Fruit fly (Drosophila melanogaster) whole organism, embryonic: ENCODE measurements around the gene Ant2.

Source experiments
- ATbp ChIP-seq: fragments of 200-800 bp; sonication (Bioruptor generic); optimal IDR thresholded peaks from 2 replicates; lab custom pipeline; 2017; ENCODE audit warnings: missing biosample characterization, mild to moderate bottlenecking, missing genetic modification characterization, missing genetic modification reagents
- Bdp1 ChIP-seq: fragments of 200-800 bp; sonication (Bioruptor generic); optimal IDR thresholded peaks from 3 replicates; lab custom pipeline; 2016; ENCODE audit warnings: missing biosample characterization, missing genetic modification characterization
- CG1024 ChIP-seq: fragments of 200-800 bp; sonication (Bioruptor generic); IDR thresholded peaks from 2 replicates; pipeline ENCODE4 v1.3.6; 2022; ENCODE audit warnings: missing biosample characterization, missing genetic modification characterization
- CG10979 ChIP-seq: fragments of 200-800 bp; sonication (Bioruptor generic); optimal IDR thresholded peaks from 2 replicates; lab custom pipeline; 2018; ENCODE audit warnings: missing biosample characterization, mild to moderate bottlenecking, missing genetic modification characterization, moderate library complexity
- CG11247 ChIP-seq: fragments of 200-800 bp; sonication (Bioruptor generic); IDR thresholded peaks from 2 replicates; pipeline ENCODE4 v1.3.6; 2022; ENCODE audit warnings: missing biosample characterization, missing genetic modification characterization
- CG12219 ChIP-seq: fragments of 200-800 bp; sonication (Bioruptor generic); optimal IDR thresholded peaks from 3 replicates; lab custom pipeline; 2018; ENCODE audit warnings: missing biosample characterization, mild to moderate bottlenecking, missing genetic modification characterization
- CG12391 ChIP-seq: fragments of 200-800 bp; sonication (Bioruptor generic); optimal IDR thresholded peaks from 3 replicates; lab custom pipeline; 2018; ENCODE audit warnings: missing biosample characterization, mild to moderate bottlenecking, missing genetic modification characterization, moderate library complexity
- CG12744 ChIP-seq: fragments of 200-800 bp; sonication (Bioruptor generic); optimal IDR thresholded peaks from 2 replicates; lab custom pipeline; 2016; ENCODE audit warnings: missing biosample characterization, missing genetic modification characterization
- CG17328 ChIP-seq: fragments of 200-800 bp; sonication (Bioruptor generic); IDR thresholded peaks from 2 replicates; pipeline ENCODE4 v1.3.6; 2022; ENCODE audit warnings: missing biosample characterization, missing genetic modification characterization
- CG17361 ChIP-seq: fragments of 200-800 bp; sonication (Bioruptor generic); IDR thresholded peaks from 3 replicates; pipeline ENCODE4 v1.3.6; 2022; ENCODE audit warnings: missing biosample characterization, missing genetic modification characterization
- CG17829 ChIP-seq: fragments of 200-800 bp; optimal IDR thresholded peaks from 2 replicates; lab custom pipeline; 2019; ENCODE audit warnings: missing biosample characterization, mild to moderate bottlenecking, missing genetic modification characterization, moderate library complexity
- CG30431 ChIP-seq: fragments of 200-800 bp; sonication (Bioruptor generic); optimal IDR thresholded peaks from 2 replicates; lab custom pipeline; 2017; ENCODE audit warnings: missing biosample characterization, missing genetic modification characterization
- CG33213 ChIP-seq: fragments of 200-800 bp; sonication (Bioruptor generic); optimal IDR thresholded peaks from 3 replicates; lab custom pipeline; 2016; ENCODE audit warnings: missing biosample characterization, missing genetic modification characterization
- CG3847 ChIP-seq: fragments of 200-800 bp; sonication (Bioruptor generic); IDR thresholded peaks from 2 replicates; pipeline ENCODE4 v1.3.6; 2022; ENCODE audit warnings: missing biosample characterization, missing genetic modification characterization
- CG7745 ChIP-seq: fragments of 200-800 bp; sonication (Bioruptor generic); optimal IDR thresholded peaks from 2 replicates; lab custom pipeline; 2018; ENCODE audit warnings: missing biosample characterization, mild to moderate bottlenecking, missing genetic modification characterization, moderate library complexity
- CG7839 ChIP-seq: fragments of 200-800 bp; sonication (Bioruptor generic); optimal IDR thresholded peaks from 3 replicates; lab custom pipeline; 2018; ENCODE audit warnings: missing biosample characterization, mild to moderate bottlenecking, missing genetic modification characterization, moderate library complexity
- CG8281 ChIP-seq: fragments of 200-800 bp; sonication (Bioruptor generic); optimal IDR thresholded peaks from 2 replicates; lab custom pipeline; 2018; ENCODE audit warnings: missing biosample characterization, mild to moderate bottlenecking, missing genetic modification characterization, moderate library complexity
- CG9932 ChIP-seq: fragments of 200-800 bp; sonication (Bioruptor generic); IDR thresholded peaks from 2 replicates; pipeline ENCODE4 v1.3.6; 2022; ENCODE audit warnings: missing biosample characterization, missing genetic modification characterization
- Camta ChIP-seq: fragments of 200-800 bp; sonication (Bioruptor generic); optimal IDR thresholded peaks from 2 replicates; lab custom pipeline; 2016; ENCODE audit warnings: missing biosample characterization, missing genetic modification characterization
- Doc3 ChIP-seq: fragments of 200-800 bp; sonication (Bioruptor generic); IDR thresholded peaks from 3 replicates; pipeline ENCODE4 v1.3.6; 2022; ENCODE audit warnings: missing biosample characterization, missing genetic modification characterization; ENCODE audit not compliant: partially characterized antibody
- Dp ChIP-seq: fragments of 200-800 bp; sonication (Bioruptor generic); optimal IDR thresholded peaks from 2 replicates; lab custom pipeline; 2018; ENCODE audit warnings: missing biosample characterization, mild to moderate bottlenecking, missing genetic modification characterization, moderate library complexity
- Drgx ChIP-seq: fragments of 200-800 bp; sonication (Bioruptor generic); IDR thresholded peaks from 2 replicates; pipeline ENCODE4 v1.3.6; 2022; ENCODE audit warnings: missing biosample characterization, missing genetic modification characterization
- Fer2 ChIP-seq: fragments of 200-800 bp; sonication (Bioruptor generic); optimal IDR thresholded peaks from 2 replicates; lab custom pipeline; 2018; ENCODE audit warnings: missing biosample characterization, mild to moderate bottlenecking, missing genetic modification characterization, moderate library complexity
- Kr ChIP-seq: fragments of 200-800 bp; sonication (Bioruptor generic); optimal IDR thresholded peaks from 2 replicates; lab custom pipeline; 2017; ENCODE audit warnings: missing biosample characterization, mild to moderate bottlenecking, missing genetic modification characterization
- Meics ChIP-seq: fragments of 200-800 bp; sonication (Bioruptor generic); optimal IDR thresholded peaks from 2 replicates; lab custom pipeline; 2017; ENCODE audit warnings: missing biosample characterization, mild to moderate bottlenecking, missing genetic modification characterization
- Nf-YA ChIP-seq: fragments of 200-800 bp; sonication (Bioruptor generic); IDR thresholded peaks from 2 replicates; pipeline ENCODE4 v1.3.6; 2022; ENCODE audit warnings: missing biosample characterization, missing genetic modification characterization
- Nf-YC ChIP-seq: fragments of 200-800 bp; optimal IDR thresholded peaks from 3 replicates; lab custom pipeline; 2019; ENCODE audit warnings: missing biosample characterization, mild to moderate bottlenecking, missing genetic modification characterization, moderate library complexity
- Oaz ChIP-seq: fragments of 200-800 bp; sonication (Bioruptor generic); IDR thresholded peaks from 2 replicates; pipeline ENCODE4 v1.3.6; 2022; ENCODE audit warnings: missing biosample characterization, missing genetic modification characterization
- Ravus ChIP-seq: fragments of 200-800 bp; sonication (Bioruptor generic); IDR thresholded peaks from 2 replicates; pipeline ENCODE4 v1.3.6; 2022; ENCODE audit warnings: missing biosample characterization, missing genetic modification characterization
- Usf ChIP-seq: fragments of 200-800 bp; sonication (Bioruptor generic); optimal IDR thresholded peaks from 2 replicates; lab custom pipeline; 2017; ENCODE audit warnings: missing genotype, missing biosample characterization, missing genetic modification characterization
- Vsx1 ChIP-seq: fragments of 200-800 bp; sonication (Bioruptor generic); optimal IDR thresholded peaks from 2 replicates; lab custom pipeline; 2017; ENCODE audit warnings: missing biosample characterization, mild to moderate bottlenecking, missing genetic modification characterization, missing genetic modification reagents
- bbx ChIP-seq: fragments of 200-800 bp; sonication (Bioruptor generic); IDR thresholded peaks from 2 replicates; pipeline ENCODE4 v1.3.6; 2022; ENCODE audit warnings: missing biosample characterization, missing genetic modification characterization; ENCODE audit not compliant: partially characterized antibody
- dysf ChIP-seq: fragments of 200-800 bp; sonication (Bioruptor generic); IDR thresholded peaks from 3 replicates; pipeline ENCODE4 v1.3.6; 2022; ENCODE audit warnings: missing biosample characterization, missing genetic modification characterization
- fd102C ChIP-seq: fragments of 200-800 bp; sonication (Bioruptor generic); optimal IDR thresholded peaks from 2 replicates; lab custom pipeline; 2018; ENCODE audit warnings: missing biosample characterization, mild to moderate bottlenecking, missing genetic modification characterization, moderate library complexity
- fd96Cb ChIP-seq: fragments of 200-800 bp; sonication (Bioruptor generic); optimal IDR thresholded peaks from 2 replicates; lab custom pipeline; 2018; ENCODE audit warnings: missing biosample characterization, mild to moderate bottlenecking, missing genetic modification characterization, moderate library complexity
- fu2 ChIP-seq: fragments of 200-800 bp; sonication (Bioruptor generic); optimal IDR thresholded peaks from 2 replicates; lab custom pipeline; 2016; ENCODE audit warnings: missing biosample characterization, missing genetic modification characterization
- gsb ChIP-seq: fragments of 200-800 bp; sonication (Bioruptor generic); IDR thresholded peaks from 2 replicates; pipeline ENCODE4 v1.3.6; 2022; ENCODE audit warnings: missing biosample characterization, missing genetic modification characterization
- h ChIP-seq: fragments of >200 bp; optimal IDR thresholded peaks from 2 replicates; lab custom pipeline; 2017
- insv ChIP-seq, 2 experiments: fragments of 200-800 bp; sonication (Bioruptor generic); optimal IDR thresholded peaks; 3 replicates each; lab custom pipeline; 2016 to 2018; ENCODE audit warnings: missing biosample characterization in 2 of 2, missing genetic modification characterization in 2 of 2
- psq ChIP-seq: fragments of 200-800 bp; sonication (Bioruptor generic); optimal IDR thresholded peaks from 2 replicates; lab custom pipeline; 2017; ENCODE audit warnings: missing biosample characterization, missing genetic modification characterization
- pum ChIP-seq: fragments of 200-800 bp; sonication (Bioruptor generic); optimal IDR thresholded peaks from 2 replicates; lab custom pipeline; 2016; ENCODE audit warnings: missing biosample characterization, missing genetic modification characterization
- pzg ChIP-seq: fragments of 200-800 bp; sonication (Bioruptor generic); optimal IDR thresholded peaks from 3 replicates; lab custom pipeline; 2018; ENCODE audit warnings: missing biosample characterization, mild to moderate bottlenecking, missing genetic modification characterization, moderate library complexity
- ranshi ChIP-seq: fragments of 200-800 bp; sonication (Bioruptor generic); IDR thresholded peaks from 2 replicates; pipeline ENCODE4 v1.3.6; 2022; ENCODE audit warnings: missing biosample characterization, missing genetic modification characterization
- so ChIP-seq: fragments of 200-800 bp; sonication (Bioruptor generic); IDR thresholded peaks from 3 replicates; pipeline ENCODE4 v1.3.6; 2022; ENCODE audit warnings: missing biosample characterization, missing genetic modification characterization
- sqz ChIP-seq: fragments of 200-800 bp; sonication (Bioruptor generic); optimal IDR thresholded peaks from 3 replicates; lab custom pipeline; 2018; ENCODE audit warnings: missing biosample characterization, mild to moderate bottlenecking, missing genetic modification characterization
- stwl ChIP-seq: fragments of 200-800 bp; sonication (Bioruptor generic); optimal IDR thresholded peaks from 3 replicates; lab custom pipeline; 2018; ENCODE audit warnings: missing biosample characterization, mild to moderate bottlenecking, missing genetic modification characterization, moderate library complexity
- sug ChIP-seq: fragments of 200-800 bp; optimal IDR thresholded peaks from 2 replicates; lab custom pipeline; 2019; ENCODE audit warnings: missing biosample characterization, mild to moderate bottlenecking, missing genetic modification characterization, moderate library complexity
- tll ChIP-seq, 2 experiments: fragments of 200-800 bp in 1 of 2; fragments of >200 bp in 1 of 2; sonication (Bioruptor generic) in 1 of 2; optimal IDR thresholded peaks; 2 replicates each; lab custom pipeline; 2017 to 2019; ENCODE audit warnings: missing biosample characterization in 2 of 2, missing genetic modification characterization in 2 of 2, mild to moderate bottlenecking in 1 of 2, moderate library complexity in 1 of 2
- zfh1 ChIP-seq: fragments of 200-800 bp; sonication (Bioruptor generic); IDR thresholded peaks from 3 replicates; pipeline ENCODE4 v1.3.6; 2022; ENCODE audit warnings: missing biosample characterization, missing genetic modification characterization

Ant2 gene

dm6 chrX:10762959-10763883 lies 23.5 kb downstream of the Ant2 start (continued):
- TF ChIP-seq so (GFP tag; lab: Robert Waterston, UW), result peak; percentile 40; the same call in 1 of the 3 replicates
- no peak for TF ChIP-seq Doc3
- TF ChIP-seq Drgx, result no peak
- no peak for TF ChIP-seq insv (GFP tag; optimal IDR thresholded peaks at IDR 0.05; lab: Kevin White, UChicago)
- peak; percentile 61 for TF ChIP-seq Meics (GFP tag; lab: Kevin White, UChicago)
- TF ChIP-seq ranshi, result peak; percentile 43; the same call in 1 of the 2 replicates
- TF ChIP-seq Nf-YC, result peak; percentile 93
- TF ChIP-seq fu2 (GFP tag; lab: Kevin White, UChicago), result no peak
- peak; percentile 8 for TF ChIP-seq pzg (GFP tag; lab: Kevin White, UChicago)
- no peak for TF ChIP-seq pum
- peak; percentile 12; the same call in 1 of the 2 replicates for TF ChIP-seq CG3847 (GFP tag; lab: Robert Waterston, UW)
- no peak for TF ChIP-seq CG8281
- TF ChIP-seq Vsx1, result peak; percentile 52
- TF ChIP-seq CG17361 (GFP tag; lab: Robert Waterston, UW), result peak; percentile 71; the same call in 2 of the 3 replicates
- no peak for TF ChIP-seq Oaz (GFP tag; lab: Robert Waterston, UW)
- TF ChIP-seq tll (GFP tag; optimal IDR thresholded peaks at IDR 0.05; lab: Kevin White, UChicago), result no peak
- TF ChIP-seq dysf (GFP tag; lab: Robert Waterston, UW), result no peak
- no peak for TF ChIP-seq gsb (GFP tag; lab: Robert Waterston, UW)
- TF ChIP-seq Dp, result no peak
- no peak for TF ChIP-seq CG7745 (tag; lab: Kevin White, UChicago)
- TF ChIP-seq CG7839 (tag; lab: Kevin White, UChicago), result peak; percentile 60
- TF ChIP-seq sqz (GFP tag; lab: Kevin White, UChicago), result peak; percentile 6
- no peak for TF ChIP-seq Fer2 (tag; lab: Kevin White, UChicago)
- TF ChIP-seq Camta (GFP tag; lab: Kevin White, UChicago), result no peak
- no peak for TF ChIP-seq h
- TF ChIP-seq Nf-YA (GFP tag; lab: Robert Waterston, UW), result no peak
- no peak for TF ChIP-seq Bdp1
- TF ChIP-seq CG33213, result no peak
- TF ChIP-seq sug (tag; lab: Kevin White, UChicago), result peak; percentile 68
- TF ChIP-seq CG17328 (GFP tag; lab: Robert Waterston, UW), result no peak
- TF ChIP-seq CG12744 (GFP tag; lab: Kevin White, UChicago), result no peak
- TF ChIP-seq CG17829 (tag; lab: Kevin White, UChicago), result peak; percentile 2
- peak; percentile 26 for TF ChIP-seq fd96Cb (tag; lab: Kevin White, UChicago)
- no peak for TF ChIP-seq zfh1 (GFP tag; lab: Robert Waterston, UW)
- no peak for TF ChIP-seq CG1024 (GFP tag; lab: Robert Waterston, UW)
- peak; percentile 28 for TF ChIP-seq ATbp (GFP tag; lab: Kevin White, UChicago)
- TF ChIP-seq CG12219 (GFP tag; lab: Kevin White, UChicago), result no peak
- TF ChIP-seq CG12391 (tag; lab: Kevin White, UChicago), result peak; percentile 47
- TF ChIP-seq CG11247 (GFP tag; lab: Robert Waterston, UW), result no peak
- TF ChIP-seq CG10979 (tag; lab: Kevin White, UChicago), result peak; percentile 18
- TF ChIP-seq fd102C (GFP tag; lab: Kevin White, UChicago), result no peak
- TF ChIP-seq stwl (tag; lab: Kevin White, UChicago), result no peak
- TF ChIP-seq Kr (GFP tag; lab: Kevin White, UChicago), result no peak
- TF ChIP-seq Ravus (GFP tag; lab: Robert Waterston, UW), result no peak
- TF ChIP-seq bbx (GFP tag; lab: Robert Waterston, UW), result no peak
- no peak for TF ChIP-seq CG9932 (GFP tag; lab: Robert Waterston, UW)
- no peak for TF ChIP-seq Usf
- TF ChIP-seq CG30431 (GFP tag; lab: Kevin White, UChicago), result no peak
- TF ChIP-seq psq, result peak; percentile 88
